Worm (Caenorhabditis elegans): Measurements from ENCODE around the gene glb-28.

The glb-28 gene

ce11 chrX:15281248-15281647, 35.8 kb downstream of the glb-28 start:
- TF ChIP-seq ces-1 (GFP tag; optimal IDR thresholded peaks at IDR 0.05) (no peak), unc-86 (tag; optimal IDR thresholded peaks at IDR 0.05) (no peak), ceh-90 (tag; optimal IDR thresholded peaks at IDR 0.05) (no peak), nhr-237 (tag; optimal IDR thresholded peaks at IDR 0.05) (no peak), fos-1 (tag; optimal IDR thresholded peaks at IDR 0.05) (no peak), snpc-4 (tag; optimal IDR thresholded peaks at IDR 0.05) (peak; percentile 37), dpl-1 (GFP tag; optimal IDR thresholded peaks at IDR 0.05) (peak in 1 of 3 experiments; percentile 8), lin-15B (tag; optimal IDR thresholded peaks at IDR 0.05) (no peak), pag-3 (tag; optimal IDR thresholded peaks at IDR 0.05; ENCODE audit: borderline replicate concordance, insufficient read depth) (no peak), nhr-90 (tag; optimal IDR thresholded peaks at IDR 0.05; ENCODE audit: poor library complexity) (peak; percentile 20), mep-1 (tag; optimal IDR thresholded peaks at IDR 0.05) (peak; percentile 35), lin-14 (GFP tag; optimal IDR thresholded peaks at IDR 0.05) (peak; percentile 73), mef-2 (tag; optimal IDR thresholded peaks at IDR 0.05) (no peak), tlp-1 (tag; optimal IDR thresholded peaks at IDR 0.05) (no peak), ama-1 (optimal IDR thresholded peaks at IDR 0.05) (no peak), nhr-28 (tag; optimal IDR thresholded peaks at IDR 0.05) (no peak), skn-1 (tag; optimal IDR thresholded peaks at IDR 0.05) (peak; percentile 10), elt-3 (tag; optimal IDR thresholded peaks at IDR 0.05) (peak in 1 of 6 experiments; percentile 67), hpl-2 (GFP tag; optimal IDR thresholded peaks at IDR 0.05) (no peak), sup-37 (GFP tag; optimal IDR thresholded peaks at IDR 0.05) (no peak), lsy-2 (tag; optimal IDR thresholded peaks at IDR 0.05) (peak in 1 of 2 experiments; percentile 48), F16B12.6 (tag; optimal IDR thresholded peaks at IDR 0.05) (no peak), pqm-1 (tag; optimal IDR thresholded peaks at IDR 0.05) (no peak), mdl-1 (tag; optimal IDR thresholded peaks at IDR 0.05) (peak in 1 of 2 experiments; percentile 53), C16A3.4 (tag; optimal IDR thresholded peaks at IDR 0.05) (peak; percentile 13), nhr-47 (tag; optimal IDR thresholded peaks at IDR 0.05) (peak; percentile 26), sptf-1 (tag; optimal IDR thresholded peaks at IDR 0.05) (no peak), ceh-63 (GFP tag; optimal IDR thresholded peaks at IDR 0.05) (no peak), xbp-1 (tag; optimal IDR thresholded peaks at IDR 0.05) (peak; percentile 17), hlh-4 (tag; optimal IDR thresholded peaks at IDR 0.05) (no peak), rnt-1 (tag; optimal IDR thresholded peaks at IDR 0.05) (peak; percentile 8), swsn-7 (tag; optimal IDR thresholded peaks at IDR 0.05) (peak; percentile 17), fkh-8 (tag; optimal IDR thresholded peaks at IDR 0.05) (no peak), nhr-71 (tag; optimal IDR thresholded peaks at IDR 0.05) (peak; percentile 43), blmp-1 (tag; optimal IDR thresholded peaks at IDR 0.05) (peak; percentile 83), C34B4.2 (tag; optimal IDR thresholded peaks at IDR 0.05) (no peak), lin-35 (GFP tag; optimal IDR thresholded peaks at IDR 0.05) (peak; percentile 15 to 49), tbx-2 (tag; optimal IDR thresholded peaks at IDR 0.05) (peak; percentile 16), nhr-20 (tag; optimal IDR thresholded peaks at IDR 0.05) (peak; percentile 42), hlh-17 (GFP tag; optimal IDR thresholded peaks at IDR 0.05; ENCODE audit: borderline replicate concordance) (no peak), aly-2 (tag; optimal IDR thresholded peaks at IDR 0.05) (no peak), efl-1 (optimal IDR thresholded peaks at IDR 0.05) (peak in 1 of 2 experiments; percentile 8), efl-1 (GFP tag; optimal IDR thresholded peaks at IDR 0.05 in 1 of 2) (no peak), snu-23 (GFP tag; optimal IDR thresholded peaks at IDR 0.05) (peak; percentile 49), lin-39 (tag; optimal IDR thresholded peaks at IDR 0.05) (no peak), nhr-12 (tag; optimal IDR thresholded peaks at IDR 0.05) (no peak), nhr-85 (tag) (no peak), dsc-1 (tag; optimal IDR thresholded peaks at IDR 0.05) (no peak), ceh-82 (tag; optimal IDR thresholded peaks at IDR 0.05) (peak in 1 of 3 experiments; percentile 47), jun-1 (tag; optimal IDR thresholded peaks at IDR 0.05) (peak; percentile 8), fkh-10 (GFP tag; optimal IDR thresholded peaks at IDR 0.05) (no peak), egl-27 (tag; optimal IDR thresholded peaks at IDR 0.05) (no peak), ceh-88 (GFP tag; IDR thresholded peaks at IDR 0.05) (no peak)
